Worm (Caenorhabditis elegans) whole organism, mixed stage, embryonic: Measurements from ENCODE around the gene C45G9.15.

Experiments used
- ceh-43 ChIP-seq: fragments of 200-800 bp; sonication (Bioruptor generic); optimal IDR thresholded peaks from 2 replicates; lab custom pipeline; 2018; ENCODE audit warnings: mild to moderate bottlenecking, missing genetic modification characterization, moderate library complexity, missing compliant biosample characterization
- ces-1 ChIP-seq: fragments of 150-350 bp; optimal IDR thresholded peaks from 2 replicates; lab custom pipeline; 2014; ENCODE audit warnings: missing biosample characterization, missing genetic modification reagents, missing genetic modification characterization
- cnd-1 ChIP-seq: fragments of 200-800 bp; sonication (Bioruptor generic); optimal IDR thresholded peaks from 2 replicates; lab custom pipeline; 2018; ENCODE audit warnings: mild to moderate bottlenecking, missing genetic modification characterization, missing compliant biosample characterization
- elt-3 ChIP-seq: fragments of 150-350 bp; optimal IDR thresholded peaks from 2 replicates; lab custom pipeline; 2014; ENCODE audit warnings: missing biosample characterization, missing genetic modification characterization
- hlh-1 ChIP-seq: fragments of 150-350 bp; optimal IDR thresholded peaks from 2 replicates; lab custom pipeline; 2014; ENCODE audit warnings: missing biosample characterization, missing genetic modification reagents, missing genetic modification characterization
- lin-13 ChIP-seq: fragments of 150-350 bp; optimal IDR thresholded peaks from 2 replicates; lab custom pipeline; 2014; ENCODE audit warnings: missing biosample characterization, missing genetic modification characterization
- lsy-2 ChIP-seq: fragments of 150-350 bp; optimal IDR thresholded peaks from 2 replicates; lab custom pipeline; 2014; ENCODE audit warnings: missing biosample characterization, missing genetic modification characterization
- nhr-2 ChIP-seq: fragments of 150-350 bp; optimal IDR thresholded peaks from 2 replicates; lab custom pipeline; 2014; ENCODE audit warnings: missing biosample characterization, missing genetic modification characterization
- nhr-28 ChIP-seq: fragments of 150-350 bp; optimal IDR thresholded peaks from 2 replicates; lab custom pipeline; 2014; ENCODE audit warnings: missing biosample characterization, missing genetic modification characterization
- snpc-4 ChIP-seq: fragments of 150-350 bp; optimal IDR thresholded peaks from 2 replicates; lab custom pipeline; 2014; ENCODE audit warnings: missing biosample characterization, missing genetic modification characterization
- sptf-1 ChIP-seq: sonication (generic microtip); optimal IDR thresholded peaks from 2 replicates; lab custom pipeline; 2017; ENCODE audit warnings: mild to moderate bottlenecking, missing genetic modification characterization, moderate library complexity, missing compliant biosample characterization
- unc-39 ChIP-seq: fragments of 150-350 bp; optimal IDR thresholded peaks from 2 replicates; lab custom pipeline; 2014; ENCODE audit warnings: missing biosample characterization, missing genetic modification characterization
- ztf-11 ChIP-seq: fragments of 150-350 bp; optimal IDR thresholded peaks from 2 replicates; lab custom pipeline; 2014; ENCODE audit warnings: missing biosample characterization, missing genetic modification characterization

DNA sequence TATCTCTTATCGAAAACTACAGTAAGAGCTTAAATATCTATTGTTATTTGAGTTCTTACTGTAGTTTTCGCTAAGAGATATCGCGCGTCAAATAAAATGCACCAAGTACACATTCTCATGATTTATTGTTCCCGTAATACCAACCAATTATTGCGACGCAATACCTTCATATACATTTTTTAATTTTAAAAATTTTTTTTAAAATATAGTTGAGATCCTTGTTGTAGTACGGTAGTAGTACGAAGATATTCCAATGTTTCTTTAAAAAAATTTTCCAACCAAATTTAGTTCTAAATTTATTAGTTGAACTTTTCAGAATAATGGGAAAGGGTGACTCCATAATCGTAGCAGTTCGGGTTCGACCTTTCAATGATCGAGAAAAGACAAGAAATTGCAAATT, 21.2 kb downstream of the C45G9.15 start, which contains the start of gene klp-6:
- TF ChIP-seq lin-13 (no peak), snpc-4 (tag; lab: Kevin White, UChicago) (no peak), ceh-43 (GFP tag; lab: Kevin White, UChicago) (no peak), nhr-2 (no peak), nhr-28 (tag; lab: Kevin White, UChicago) (no peak), ces-1 (GFP tag; lab: Kevin White, UChicago) (no peak), elt-3 (no peak), hlh-1 (tag; lab: Kevin White, UChicago) (no peak), cnd-1 (tag; lab: Kevin White, UChicago) (no peak), lsy-2 (tag; lab: Kevin White, UChicago) (no peak), ztf-11 (tag; lab: Kevin White, UChicago) (no peak), sptf-1 (tag; lab: Kevin White, UChicago) (no peak), unc-39 (no peak)
